Worm (Caenorhabditis elegans) whole organism, L4 larva: Measurements from ENCODE around the gene Y60A9A.1.

Source experiments
- dmd-6 ChIP-seq: fragments of 200-800 bp; sonication (Bioruptor generic); IDR thresholded peaks from 2 replicates; pipeline ENCODE4 v1.3.6; 2022; ENCODE audit warnings: missing genetic modification reagents, missing genetic modification characterization, missing compliant biosample characterization
- unc-39 ChIP-seq: sonication (generic microtip); optimal IDR thresholded peaks from 2 replicates; lab custom pipeline; 2017; ENCODE audit warnings: missing biosample characterization, missing genetic modification characterization

DNA sequence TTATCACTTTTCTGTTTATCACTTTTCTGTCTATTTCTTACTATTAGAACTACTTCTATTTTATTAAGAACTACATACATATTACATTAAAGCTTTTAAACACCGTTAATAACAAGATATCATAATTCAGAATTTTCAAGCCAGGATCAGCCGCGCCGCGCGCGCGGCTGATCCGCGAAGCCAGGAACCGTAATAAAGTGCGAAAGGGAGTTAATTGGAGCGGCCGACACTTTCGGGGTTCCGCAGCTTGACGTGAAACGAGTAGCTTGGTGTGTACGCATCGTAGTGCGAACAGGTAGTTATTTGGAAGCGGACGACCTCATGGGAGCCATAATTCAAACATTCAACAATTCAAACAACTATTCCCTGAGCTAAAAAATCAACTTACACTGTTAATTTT, 22.0 kb downstream of the Y60A9A.1 start:
- TF ChIP-seq dmd-6 (GFP tag; lab: Robert Waterston, UW) = no peak
- no peak for TF ChIP-seq unc-39 (tag; lab: Kevin White, UChicago)
